Worm (Caenorhabditis elegans) whole organism, L4/young adult: ENCODE measurements around the gene F54E12.2.

Source experiments
- W03F9.2 ChIP-seq: fragments of 150-350 bp; optimal IDR thresholded peaks from 2 replicates; lab custom pipeline; 2014; ENCODE audit warnings: missing biosample characterization, missing genetic modification characterization
- dao-5 ChIP-seq: sonication (generic microtip); optimal IDR thresholded peaks from 2 replicates; lab custom pipeline; 2016; ENCODE audit warnings: missing genotype, missing genetic modification characterization, moderate library complexity, missing compliant biosample characterization

DNA sequence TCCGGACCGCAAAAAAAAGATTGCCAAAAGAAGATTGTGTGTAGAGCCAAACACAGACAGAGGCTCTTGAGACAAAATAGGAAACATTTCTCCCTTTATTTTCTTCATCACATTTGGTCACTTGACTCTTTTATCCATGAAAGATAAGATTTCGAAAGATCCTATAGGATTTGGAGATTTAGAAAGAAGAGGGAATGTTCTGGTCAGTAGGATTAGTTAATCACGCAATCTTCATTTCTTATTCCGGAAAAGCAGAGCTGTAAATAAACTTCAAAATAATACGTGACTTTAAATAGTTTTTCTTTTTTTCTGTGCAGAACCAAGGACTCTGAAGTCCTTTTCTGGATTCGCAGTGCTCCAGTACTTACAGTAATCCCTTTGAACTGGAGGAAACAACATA lies 10.3 kb upstream of the F54E12.2 start:
- TF ChIP-seq dao-5, result no peak
- TF ChIP-seq W03F9.2, result no peak
